Worm (Caenorhabditis elegans) whole organism, L4 larva: ENCODE measurements around the gene bec-1.

ENCODE experiments used
- F10B5.3 ChIP-seq: sonication (generic microtip); optimal IDR thresholded peaks from 2 replicates; lab custom pipeline; 2016; ENCODE audit warnings: mild to moderate bottlenecking, missing genetic modification characterization, missing compliant biosample characterization
- F26F4.8 ChIP-seq: fragments of 200-800 bp; sonication (Bioruptor generic); conservative IDR thresholded peaks from 2 replicates; pipeline ENCODE4 v1.3.6; 2022; ENCODE audit warnings: missing genetic modification characterization, missing compliant biosample characterization
- F44E2.7 ChIP-seq: fragments of 200-800 bp; sonication (Bioruptor generic); IDR thresholded peaks from 2 replicates; pipeline ENCODE4 v2.1.2; 2022; ENCODE audit warnings: missing genetic modification characterization, missing compliant biosample characterization
- aly-2 ChIP-seq: sonication (generic microtip); optimal IDR thresholded peaks from 2 replicates; lab custom pipeline; 2018; ENCODE audit warnings: missing biosample characterization, missing genetic modification characterization
- attf-4 ChIP-seq: sonication (generic microtip); optimal IDR thresholded peaks from 3 replicates; lab custom pipeline; 2017; ENCODE audit warnings: missing biosample characterization, missing genetic modification characterization
- ceh-28 ChIP-seq: fragments of 150-350 bp; optimal IDR thresholded peaks from 2 replicates; lab custom pipeline; 2014; ENCODE audit warnings: missing biosample characterization, missing genetic modification reagents, missing genetic modification characterization
- daf-12 ChIP-seq: fragments of 150-350 bp; optimal IDR thresholded peaks from 2 replicates; lab custom pipeline; 2014; ENCODE audit warnings: missing biosample characterization, missing genetic modification reagents, missing genetic modification characterization
- daf-16 ChIP-seq, 3 experiments: sonication (generic microtip); optimal IDR thresholded peaks; 2 replicates each; lab custom pipeline; 2016 to 2017; ENCODE audit warnings: missing genetic modification characterization in 3 of 3, missing genetic modification reagents in 3 of 3, mild to moderate bottlenecking in 2 of 3, missing compliant biosample characterization in 2 of 3, missing biosample characterization in 1 of 3, moderate library complexity in 1 of 3
- dmd-6 ChIP-seq: fragments of 200-800 bp; sonication (Bioruptor generic); IDR thresholded peaks from 2 replicates; pipeline ENCODE4 v1.3.6; 2022; ENCODE audit warnings: missing genetic modification reagents, missing genetic modification characterization, missing compliant biosample characterization
- dmd-8 ChIP-seq: fragments of 200-800 bp; sonication (Bioruptor generic); IDR thresholded peaks from 2 replicates; pipeline ENCODE4 v1.3.6; 2022; ENCODE audit warnings: missing genetic modification characterization, missing compliant biosample characterization
- dve-1 ChIP-seq: sonication (generic microtip); optimal IDR thresholded peaks from 2 replicates; lab custom pipeline; 2017; ENCODE audit warnings: antibody characterized with exemption, mild to moderate bottlenecking, missing genetic modification characterization, missing compliant biosample characterization; ENCODE audit not compliant: insufficient read depth
- gei-8 ChIP-seq: fragments of 200-800 bp; sonication (Bioruptor generic); optimal IDR thresholded peaks from 2 replicates; lab custom pipeline; 2018; ENCODE audit warnings: mild to moderate bottlenecking, missing genetic modification characterization, missing compliant biosample characterization
- hif-1 ChIP-seq, 2 experiments: sonication (generic microtip); optimal IDR thresholded peaks; 2 replicates each; lab custom pipeline; 2016 to 2017; ENCODE audit warnings: missing compliant biosample characterization in 2 of 2, missing genetic modification characterization in 2 of 2, missing genetic modification reagents in 2 of 2, missing genotype in 2 of 2, mild to moderate bottlenecking in 1 of 2
- hlh-11 ChIP-seq: fragments of 200-800 bp; sonication (Bioruptor generic); optimal IDR thresholded peaks from 2 replicates; lab custom pipeline; 2018; ENCODE audit warnings: mild to moderate bottlenecking, missing genetic modification characterization, missing compliant biosample characterization
- hlh-30 ChIP-seq: sonication (generic microtip); optimal IDR thresholded peaks from 2 replicates; lab custom pipeline; 2017; ENCODE audit warnings: antibody characterized with exemption, mild to moderate bottlenecking, missing genetic modification characterization, missing compliant biosample characterization; ENCODE audit not compliant: insufficient read depth
- hmg-1.1 ChIP-seq: fragments of 200-800 bp; sonication (Bioruptor generic); IDR thresholded peaks from 2 replicates; pipeline ENCODE4 v1.3.6; 2022; ENCODE audit warnings: missing genetic modification reagents, missing genetic modification characterization, missing compliant biosample characterization
- jun-1 ChIP-seq: fragments of 150-350 bp; optimal IDR thresholded peaks from 2 replicates; lab custom pipeline; 2014; ENCODE audit warnings: missing biosample characterization, missing genetic modification reagents, missing genetic modification characterization
- lin-1 ChIP-seq: fragments of 200-800 bp; sonication (Bioruptor generic); IDR thresholded peaks from 2 replicates; pipeline ENCODE4 v1.3.6; 2022; ENCODE audit warnings: missing genetic modification reagents, missing genetic modification characterization, missing compliant biosample characterization
- lir-3 ChIP-seq: sonication (generic microtip); optimal IDR thresholded peaks from 2 replicates; lab custom pipeline; 2016; ENCODE audit warnings: mild to moderate bottlenecking, missing genetic modification characterization, missing compliant biosample characterization
- madf-5 ChIP-seq, 2 experiments: fragments of 200-800 bp; sonication (Bioruptor generic); IDR thresholded peaks; 2 replicates each; pipeline ENCODE4 v1.3.6; 2022; ENCODE audit warnings: missing compliant biosample characterization in 2 of 2, missing genetic modification characterization in 2 of 2
- mep-1 ChIP-seq: fragments of 150-350 bp; sonication (generic microtip); optimal IDR thresholded peaks from 3 replicates; lab custom pipeline; 2014; ENCODE audit warnings: missing biosample characterization, missing genetic modification characterization
- mxl-2 ChIP-seq: fragments of 200-800 bp; sonication (Bioruptor generic); conservative IDR thresholded peaks from 2 replicates; pipeline ENCODE4 v1.3.6; 2022; ENCODE audit warnings: missing genetic modification reagents, missing genetic modification characterization, missing compliant biosample characterization
- mxl-3 ChIP-seq: fragments of 200-800 bp; sonication (Bioruptor generic); optimal IDR thresholded peaks from 2 replicates; lab custom pipeline; 2018; ENCODE audit warnings: mild to moderate bottlenecking, missing genetic modification characterization, missing compliant biosample characterization
- nhr-10 ChIP-seq: fragments of 150-350 bp; optimal IDR thresholded peaks from 2 replicates; lab custom pipeline; 2014; ENCODE audit warnings: missing biosample characterization, missing genetic modification characterization
- nhr-102 ChIP-seq: sonication (generic microtip); optimal IDR thresholded peaks from 2 replicates; lab custom pipeline; 2016; ENCODE audit warnings: mild to moderate bottlenecking, missing genetic modification characterization, moderate library complexity, missing compliant biosample characterization
- nhr-11 ChIP-seq: fragments of 150-350 bp; optimal IDR thresholded peaks from 2 replicates; lab custom pipeline; 2014; ENCODE audit warnings: missing biosample characterization, missing genetic modification characterization
- nhr-237 ChIP-seq: sonication (generic microtip); optimal IDR thresholded peaks from 2 replicates; lab custom pipeline; 2017; ENCODE audit warnings: missing biosample characterization, missing genetic modification characterization
- nhr-28 ChIP-seq: fragments of 150-350 bp; optimal IDR thresholded peaks from 2 replicates; lab custom pipeline; 2014; ENCODE audit warnings: missing biosample characterization, missing genetic modification characterization
- nhr-48 ChIP-seq: sonication (generic microtip); optimal IDR thresholded peaks from 2 replicates; lab custom pipeline; 2016; ENCODE audit warnings: mild to moderate bottlenecking, missing genetic modification characterization, missing compliant biosample characterization
- nhr-77 ChIP-seq: fragments of 150-350 bp; optimal IDR thresholded peaks from 2 replicates; lab custom pipeline; 2014; ENCODE audit warnings: missing biosample characterization, missing genetic modification characterization
- pha-4 ChIP-seq, 2 experiments: fragments of 150-350 bp in 1 of 2; fragments of 200-800 bp in 1 of 2; sonication (Bioruptor generic) in 1 of 2; IDR thresholded peaks in 1 of 2; optimal IDR thresholded peaks in 1 of 2; 2 replicates each; pipeline versions ENCODE4 v1.3.6 to Lab custom; 2014 to 2022; ENCODE audit warnings: missing genetic modification characterization in 2 of 2, missing genetic modification reagents in 2 of 2, missing biosample characterization in 1 of 2, missing compliant biosample characterization in 1 of 2
- pqm-1 ChIP-seq: sonication (generic microtip); optimal IDR thresholded peaks from 2 replicates; lab custom pipeline; 2017; ENCODE audit warnings: missing biosample characterization, missing genetic modification characterization
- rbr-2 ChIP-seq: sonication (generic microtip); optimal IDR thresholded peaks from 2 replicates; lab custom pipeline; 2016; ENCODE audit warnings: missing genotype, missing genetic modification characterization, missing compliant biosample characterization
- saeg-2 ChIP-seq: fragments of 200-800 bp; sonication (Bioruptor generic); IDR thresholded peaks from 2 replicates; pipeline ENCODE4 v1.3.6; 2022; ENCODE audit warnings: missing genetic modification reagents, missing genetic modification characterization, missing compliant biosample characterization
- sdz-12 ChIP-seq: fragments of 200-800 bp; sonication (Bioruptor generic); optimal IDR thresholded peaks from 2 replicates; lab custom pipeline; 2018; ENCODE audit warnings: mild to moderate bottlenecking, missing genetic modification characterization, missing compliant biosample characterization
- snpc-4 ChIP-seq: fragments of 150-350 bp; optimal IDR thresholded peaks from 2 replicates; lab custom pipeline; 2014; ENCODE audit warnings: missing biosample characterization, missing genetic modification characterization
- tag-97 ChIP-seq: fragments of 200-800 bp; sonication (Bioruptor generic); IDR thresholded peaks from 2 replicates; pipeline ENCODE4 v1.3.6; 2022; ENCODE audit warnings: missing genetic modification characterization, missing compliant biosample characterization
- tra-1 ChIP-seq: fragments of 200-800 bp; sonication (Bioruptor generic); IDR thresholded peaks from 2 replicates; pipeline ENCODE4 v1.3.6; 2022; ENCODE audit warnings: missing genetic modification reagents, missing genetic modification characterization, missing compliant biosample characterization
- unc-62 ChIP-seq, 3 experiments: fragments of 150-350 bp in 1 of 3; sonication (generic microtip); optimal IDR thresholded peaks in 2 of 3; peaks in 1 of 3; 1 replicate in 1 of 3; 2 replicates in 2 of 3; lab custom pipeline; 2014 to 2017; ENCODE audit warnings: missing biosample characterization in 3 of 3, missing genetic modification characterization in 3 of 3, missing genetic modification reagents in 3 of 3, missing genotype in 1 of 3
- zfp-2 ChIP-seq: sonication (generic microtip); optimal IDR thresholded peaks from 2 replicates; lab custom pipeline; 2016; ENCODE audit warnings: mild to moderate bottlenecking, missing genetic modification characterization, missing compliant biosample characterization
- zfp-3 ChIP-seq: fragments of 200-800 bp; sonication (Bioruptor generic); conservative IDR thresholded peaks from 2 replicates; pipeline ENCODE4 v1.3.6; 2022; ENCODE audit warnings: missing genetic modification reagents, missing genetic modification characterization, missing compliant biosample characterization

Gene bec-1

DNA sequence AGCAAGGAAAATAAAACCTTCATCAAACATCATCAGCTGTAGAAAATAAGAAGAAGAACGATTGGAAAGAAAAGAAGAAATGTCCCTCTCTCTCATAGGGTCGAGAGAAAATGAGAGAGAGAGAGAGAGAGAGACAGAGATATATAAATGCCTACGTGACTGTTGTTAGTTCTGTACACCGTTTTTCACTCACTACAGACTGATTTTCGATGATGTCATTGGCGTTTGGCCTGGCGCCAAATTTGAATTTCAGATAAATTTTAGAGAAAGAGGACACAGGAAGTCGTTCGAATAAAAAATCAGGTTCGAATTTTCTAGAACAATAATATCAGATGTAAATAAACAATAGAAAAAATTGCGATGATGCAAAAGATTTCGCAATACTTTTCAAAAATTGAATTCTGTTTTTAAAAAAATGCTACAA lies 8.2 kb downstream of the bec-1 start (continued):
- peak; percentile 72 for TF ChIP-seq nhr-77 (tag; lab: Kevin White, UChicago)
- TF ChIP-seq saeg-2 (GFP tag; lab: Robert Waterston, UW) = no peak
- no peak for TF ChIP-seq jun-1 (tag; lab: Kevin White, UChicago)
- TF ChIP-seq gei-8 (GFP tag; lab: Kevin White, UChicago) = no peak
- peak; percentile 73 for TF ChIP-seq nhr-48 (tag; lab: Kevin White, UChicago)
- TF ChIP-seq nhr-10 (tag; lab: Kevin White, UChicago) = peak; percentile 71
- no peak for TF ChIP-seq ceh-28 (tag; lab: Kevin White, UChicago)
- TF ChIP-seq, all 104 proteins: peak for 32

DNA sequence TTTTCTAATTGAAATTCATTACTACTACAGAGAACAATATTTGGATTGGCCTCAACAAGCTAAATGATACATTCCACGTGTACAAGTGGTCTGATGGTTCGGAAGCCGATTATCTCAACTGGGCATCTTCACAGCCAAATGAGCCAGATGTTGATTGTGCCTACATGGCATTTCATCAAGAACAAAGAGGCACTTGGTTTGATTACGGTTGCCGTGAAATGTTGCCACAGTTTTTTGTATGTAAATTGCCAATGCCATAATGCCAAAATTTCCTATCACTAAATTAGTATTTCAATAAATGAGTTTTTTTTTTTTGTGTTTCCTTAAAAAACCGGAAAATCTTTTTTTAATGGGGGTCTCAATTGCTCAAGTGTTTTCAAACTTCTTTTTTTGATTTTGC lies 9.5 kb downstream of the bec-1 start:
- TF ChIP-seq mxl-2 (GFP tag; lab: Robert Waterston, UW) (no peak), unc-62 (GFP tag; optimal IDR thresholded peaks at IDR 0.05 in 1 of 2; lab: Kevin White, UChicago) (peak in 1 of 2 experiments; percentile 95), unc-62 (tag; optimal IDR thresholded peaks at IDR 0.05; lab: Kevin White, UChicago) (no peak), sdz-12 (GFP tag; lab: Kevin White, UChicago) (no peak)

DNA sequence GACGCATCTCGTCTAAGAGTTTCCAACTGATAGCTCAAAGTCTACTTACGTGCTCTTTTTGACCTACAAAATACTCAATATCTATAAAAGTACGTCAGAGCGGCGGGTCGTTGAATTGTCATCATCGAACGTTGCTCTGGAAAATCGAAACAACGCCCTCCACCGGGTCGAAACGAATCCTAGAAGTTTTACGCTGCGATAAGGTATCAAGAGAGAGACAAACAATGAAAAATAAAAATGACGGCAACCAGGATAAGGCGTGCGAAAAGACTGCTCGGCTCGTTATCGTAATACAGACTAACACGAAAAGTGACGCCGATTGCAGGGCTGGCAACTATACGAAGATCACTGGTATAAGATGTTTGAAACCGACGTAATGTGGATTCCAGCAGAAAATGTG lies 10.0 kb downstream of the bec-1 start:
- TF ChIP-seq nhr-102 (tag; lab: Kevin White, UChicago) = peak; percentile 9
- no peak for TF ChIP-seq attf-4
- TF ChIP-seq pha-4 (GFP tag; IDR thresholded peaks at IDR 0.05; lab: Robert Waterston, UW) = peak; percentile 12; the same call in 1 of the 2 replicates
- TF ChIP-seq pha-4 (tag; optimal IDR thresholded peaks at IDR 0.05; lab: Kevin White, UChicago) = no peak
- TF ChIP-seq madf-5 (GFP tag; IDR thresholded peaks at IDR 0.05; lab: Robert Waterston, UW) = no peak
- TF ChIP-seq mep-1 (tag; lab: Kevin White, UChicago) = no peak
- no peak for TF ChIP-seq hmg-1.1 (GFP tag; lab: Robert Waterston, UW)
- TF ChIP-seq mxl-3 (GFP tag; lab: Kevin White, UChicago) = peak; percentile 19
- TF ChIP-seq F10B5.3 (tag; lab: Kevin White, UChicago) = no peak
- no peak for TF ChIP-seq lir-3 (tag; lab: Kevin White, UChicago)
- TF ChIP-seq tra-1 (GFP tag; lab: Robert Waterston, UW) = no peak
- TF ChIP-seq hlh-11 = peak; percentile 78
- no peak for TF ChIP-seq hlh-30 (tag; lab: Kevin White, UChicago)
- peak; percentile 68 for TF ChIP-seq dve-1
- TF ChIP-seq nhr-77 (tag; lab: Kevin White, UChicago) = peak; percentile 33
- no peak for TF ChIP-seq nhr-11 (tag; lab: Kevin White, UChicago)
- peak in 1 of 2 experiments; percentile 34 for TF ChIP-seq hif-1 (tag; optimal IDR thresholded peaks at IDR 0.05; lab: Kevin White, UChicago)
- no peak for TF ChIP-seq nhr-237 (tag; lab: Kevin White, UChicago)
- TF ChIP-seq dmd-8 (GFP tag; lab: Robert Waterston, UW) = no peak
- TF ChIP-seq aly-2 (tag; lab: Kevin White, UChicago) = no peak
- TF ChIP-seq zfp-2 (tag; lab: Kevin White, UChicago) = no peak
- TF ChIP-seq F26F4.8 (GFP tag; lab: Robert Waterston, UW) = no peak
- TF ChIP-seq lin-1 (GFP tag; lab: Robert Waterston, UW) = 0 out of 2 replicates have a peak, but pooled peaks have one; percentile 39
- no peak for TF ChIP-seq daf-12
- no peak for TF ChIP-seq snpc-4 (tag; lab: Kevin White, UChicago)
- TF ChIP-seq daf-16 (GFP tag; optimal IDR thresholded peaks at IDR 0.05; lab: Kevin White, UChicago) = no peak
- TF ChIP-seq daf-16 (tag; optimal IDR thresholded peaks at IDR 0.05; lab: Kevin White, UChicago) = peak; percentile 67
- no peak for TF ChIP-seq rbr-2
- peak; percentile 11 for TF ChIP-seq nhr-28 (tag; lab: Kevin White, UChicago)
- TF ChIP-seq dmd-6 (GFP tag; lab: Robert Waterston, UW) = peak; percentile 94
- no peak for TF ChIP-seq gei-8 (GFP tag; lab: Kevin White, UChicago)
- TF ChIP-seq pqm-1 (tag; lab: Kevin White, UChicago) = peak; percentile 55
- TF ChIP-seq F44E2.7 (GFP tag; lab: Robert Waterston, UW) = no peak
- peak; percentile 51 for TF ChIP-seq nhr-48 (tag; lab: Kevin White, UChicago)
- TF ChIP-seq zfp-3 (GFP tag; lab: Robert Waterston, UW) = no peak
- TF ChIP-seq tag-97 (GFP tag; lab: Robert Waterston, UW) = no peak
